Worm (Caenorhabditis elegans) whole organism, L2 larva: ENCODE measurements around the gene F55F10.3.

Source experiments
- F13H6.1 ChIP-seq: sonication (generic microtip); optimal IDR thresholded peaks from 2 replicates; lab custom pipeline; 2016; ENCODE audit warnings: missing genetic modification characterization, missing compliant biosample characterization
- ZK546.5 ChIP-seq: sonication (generic microtip); optimal IDR thresholded peaks from 2 replicates; lab custom pipeline; 2017; ENCODE audit warnings: missing biosample characterization, missing genetic modification characterization
- nhr-11 ChIP-seq: fragments of 150-350 bp; optimal IDR thresholded peaks from 2 replicates; lab custom pipeline; 2014; ENCODE audit warnings: missing biosample characterization, missing genetic modification characterization
- nhr-12 ChIP-seq: fragments of 150-350 bp; optimal IDR thresholded peaks from 2 replicates; lab custom pipeline; 2014; ENCODE audit warnings: missing biosample characterization, missing genetic modification characterization
- unc-39 ChIP-seq: fragments of 150-350 bp; optimal IDR thresholded peaks from 2 replicates; lab custom pipeline; 2014; ENCODE audit warnings: missing biosample characterization, missing genetic modification characterization
- zag-1 ChIP-seq: fragments of 150-350 bp; optimal IDR thresholded peaks from 2 replicates; lab custom pipeline; 2014; ENCODE audit warnings: missing biosample characterization, missing genetic modification characterization
- ztf-4 ChIP-seq: fragments of 150-350 bp; optimal IDR thresholded peaks from 2 replicates; lab custom pipeline; 2014; ENCODE audit warnings: missing biosample characterization, missing genetic modification characterization

DNA sequence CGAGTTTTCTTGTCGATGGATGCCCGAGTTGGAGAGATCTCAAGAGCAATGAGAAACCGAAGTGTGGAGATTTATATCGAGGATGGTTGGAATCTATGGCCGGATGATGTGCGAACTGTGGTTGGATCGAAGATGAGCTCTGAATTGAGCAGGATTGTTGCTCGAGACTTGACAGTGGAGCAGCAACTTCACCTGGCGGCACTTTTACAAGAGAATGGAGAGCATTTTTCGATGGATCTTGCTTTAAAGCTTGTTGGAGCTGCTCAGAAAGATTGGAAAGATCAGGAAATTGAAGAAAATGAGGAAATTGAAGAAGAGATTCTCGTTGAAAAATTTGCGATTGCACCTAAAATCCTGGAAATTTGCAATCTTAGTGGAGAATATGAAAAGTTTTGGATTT, 9.4 kb downstream of the F55F10.3 start:
- TF ChIP-seq nhr-12 (tag; lab: Kevin White, UChicago) = no peak
- TF ChIP-seq nhr-11 (tag; lab: Kevin White, UChicago) = no peak
- TF ChIP-seq F13H6.1 = no peak
- no peak for TF ChIP-seq ZK546.5 (tag; lab: Kevin White, UChicago)
- TF ChIP-seq unc-39 (tag; lab: Kevin White, UChicago) = no peak
- no peak for TF ChIP-seq zag-1 (tag; lab: Kevin White, UChicago)
- TF ChIP-seq ztf-4 (tag; lab: Kevin White, UChicago) = no peak
